Fruit fly (Drosophila melanogaster) whole organism, pupa: ENCODE data around the gene CG13894.

Experiments
- CG15710 ChIP-seq: fragments of 200-800 bp; sonication (Bioruptor generic); optimal IDR thresholded peaks from 2 replicates; lab custom pipeline; 2018; ENCODE audit warnings: missing biosample characterization, mild to moderate bottlenecking, missing genetic modification characterization, moderate library complexity
- CG8159 ChIP-seq: fragments of 200-800 bp; sonication (Bioruptor generic); optimal IDR thresholded peaks from 3 replicates; lab custom pipeline; 2018; ENCODE audit warnings: missing biosample characterization, mild to moderate bottlenecking, missing genetic modification characterization, moderate library complexity
- CG8301 ChIP-seq: fragments of 200-800 bp; sonication (Bioruptor generic); optimal IDR thresholded peaks from 2 replicates; lab custom pipeline; 2018; ENCODE audit warnings: missing biosample characterization, mild to moderate bottlenecking, missing genetic modification characterization
- CG9948 ChIP-seq: fragments of 200-800 bp; sonication (Bioruptor generic); optimal IDR thresholded peaks from 2 replicates; lab custom pipeline; 2018; ENCODE audit warnings: missing biosample characterization, mild to moderate bottlenecking, missing genetic modification characterization, moderate library complexity
- EcR ChIP-seq: fragments of 200-800 bp; sonication (Bioruptor generic); optimal IDR thresholded peaks from 3 replicates; lab custom pipeline; 2019; ENCODE audit warnings: missing biosample characterization, missing genetic modification characterization, mild to moderate bottlenecking, moderate library complexity, missing genetic modification reagents
- fd96Ca ChIP-seq: fragments of 200-800 bp; sonication (Bioruptor generic); IDR thresholded peaks from 3 replicates; pipeline ENCODE4 v1.3.6; 2022; ENCODE audit warnings: missing biosample characterization, missing genetic modification characterization
- rn ChIP-seq: fragments of 200-800 bp; sonication (Bioruptor generic); IDR thresholded peaks from 2 replicates; pipeline ENCODE4 v1.3.6; 2022; ENCODE audit warnings: missing biosample characterization, missing genetic modification characterization

DNA sequence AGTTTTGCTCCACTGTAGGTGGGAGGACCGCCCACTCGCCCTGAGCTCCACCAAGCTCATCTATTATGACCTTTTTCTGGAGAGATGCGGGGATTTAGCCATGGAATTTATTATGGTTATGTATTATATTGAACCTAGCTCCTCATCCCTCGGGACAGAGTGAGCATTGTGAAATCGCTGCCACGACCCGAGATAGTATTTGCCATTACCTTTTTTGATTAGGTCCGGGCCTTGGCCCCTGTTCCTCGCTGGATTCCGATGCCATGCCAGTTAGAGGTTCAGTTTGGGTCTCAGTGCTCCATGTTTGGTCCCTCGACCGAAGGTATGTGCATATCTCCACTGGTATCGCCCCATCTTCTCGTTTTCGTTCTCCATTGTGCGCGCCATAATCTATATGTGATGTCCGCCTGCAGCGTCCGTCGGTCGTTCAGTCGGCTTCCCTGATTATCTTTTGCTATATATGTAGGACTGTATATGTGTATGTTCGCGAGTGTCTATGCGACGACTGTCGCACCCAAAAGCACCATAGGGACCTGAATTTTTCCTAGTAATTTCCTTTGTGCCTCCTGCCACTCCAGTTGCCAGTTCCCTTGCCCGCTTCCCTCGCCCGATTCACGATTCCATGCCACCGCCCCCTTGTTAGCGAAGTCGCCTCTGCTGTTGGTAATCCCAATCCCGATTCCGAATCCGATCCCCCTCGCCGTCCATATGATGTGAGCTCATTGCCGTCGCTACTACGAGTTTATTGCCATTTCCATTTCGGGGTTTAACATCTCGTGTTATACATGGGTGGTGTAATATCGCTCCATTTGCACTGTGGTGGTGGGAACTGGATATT, 3.1 kb upstream of the CG13894 start:
- TF ChIP-seq rn (GFP tag; lab: Robert Waterston, UW) (no peak), CG8159 (tag; lab: Kevin White, UChicago) (no peak), EcR (GFP tag; lab: Kevin White, UChicago) (peak; percentile 73), CG8301 (no peak), fd96Ca (GFP tag; lab: Robert Waterston, UW) (no peak), CG15710 (no peak), CG9948 (no peak)
